Worm (Caenorhabditis elegans) whole organism, midembryonic: ENCODE measurements around the gene R02D5.7.
A peak's percentile ranks its signal among the peaks of the same experiment; 100 is the strongest.

ENCODE experiments used
- T22C8.4 ChIP-seq: fragments of 200-800 bp; sonication (Bioruptor generic); IDR thresholded peaks from 2 replicates; pipeline ENCODE4 v1.3.6; 2022; ENCODE audit warnings: missing genetic modification characterization, missing compliant biosample characterization
- cog-1 ChIP-seq: sonication (generic microtip); optimal IDR thresholded peaks from 2 replicates; lab custom pipeline; 2016; ENCODE audit warnings: missing genetic modification characterization, missing compliant biosample characterization
- flt-1 ChIP-seq: fragments of 200-800 bp; sonication (Bioruptor generic); IDR thresholded peaks from 2 replicates; pipeline ENCODE4 v1.3.6; 2022; ENCODE audit warnings: missing genetic modification characterization, missing compliant biosample characterization
- klf-2 ChIP-seq: fragments of 200-800 bp; sonication (Bioruptor generic); conservative IDR thresholded peaks from 2 replicates; pipeline ENCODE4 v1.3.6; 2022; ENCODE audit warnings: missing genetic modification reagents, missing genetic modification characterization, missing compliant biosample characterization
- med-1 ChIP-seq: sonication (generic microtip); optimal IDR thresholded peaks from 2 replicates; lab custom pipeline; 2017; ENCODE audit warnings: missing genetic modification characterization, mild to moderate bottlenecking, missing compliant biosample characterization, antibody characterized with exemption, missing genetic modification reagents; ENCODE audit not compliant: insufficient read depth
- ref-1 ChIP-seq: fragments of 200-800 bp; sonication (Bioruptor generic); conservative IDR thresholded peaks from 2 replicates; pipeline ENCODE4 v1.3.6; 2022; ENCODE audit warnings: missing genetic modification reagents, missing genetic modification characterization, missing compliant biosample characterization
- tab-1 ChIP-seq: fragments of 200-800 bp; sonication (Bioruptor generic); IDR thresholded peaks from 2 replicates; pipeline ENCODE4 v1.3.6; 2022; ENCODE audit warnings: missing genetic modification characterization, missing compliant biosample characterization
- ztf-23 ChIP-seq: fragments of 200-800 bp; sonication (Bioruptor generic); IDR thresholded peaks from 2 replicates; pipeline ENCODE4 v1.3.6; 2022; ENCODE audit warnings: missing genetic modification reagents, missing genetic modification characterization, missing compliant biosample characterization
- ztf-29 ChIP-seq: fragments of 200-800 bp; sonication (Bioruptor generic); IDR thresholded peaks from 2 replicates; pipeline ENCODE4 v1.3.6; 2022; ENCODE audit warnings: missing genetic modification reagents, missing genetic modification characterization, missing compliant biosample characterization

R02D5.7 gene

DNA sequence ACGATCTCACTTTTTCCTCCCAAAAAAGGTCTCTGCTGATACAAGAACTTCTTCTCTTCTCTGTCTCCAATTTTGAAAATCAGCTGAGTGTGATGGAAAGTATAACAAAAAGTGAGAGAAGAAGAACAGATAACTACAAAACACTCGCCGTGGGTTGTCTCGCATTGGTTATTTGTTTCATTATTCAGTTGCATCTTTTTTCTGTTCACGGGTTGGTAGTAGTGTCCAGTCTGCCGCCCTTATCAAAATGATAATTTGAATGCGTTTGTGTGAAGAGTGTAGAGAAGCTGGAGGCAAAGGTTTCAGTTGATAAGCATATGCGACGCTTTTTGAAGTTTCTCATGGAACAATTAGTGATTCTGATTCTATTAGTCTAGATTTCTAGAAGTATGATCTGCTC is 21.8 kb upstream of the R02D5.7 start:
- TF ChIP-seq tab-1 (GFP tag; lab: Robert Waterston, UW) (no peak), T22C8.4 (no peak), ztf-23 (GFP tag; lab: Robert Waterston, UW) (no peak)

DNA sequence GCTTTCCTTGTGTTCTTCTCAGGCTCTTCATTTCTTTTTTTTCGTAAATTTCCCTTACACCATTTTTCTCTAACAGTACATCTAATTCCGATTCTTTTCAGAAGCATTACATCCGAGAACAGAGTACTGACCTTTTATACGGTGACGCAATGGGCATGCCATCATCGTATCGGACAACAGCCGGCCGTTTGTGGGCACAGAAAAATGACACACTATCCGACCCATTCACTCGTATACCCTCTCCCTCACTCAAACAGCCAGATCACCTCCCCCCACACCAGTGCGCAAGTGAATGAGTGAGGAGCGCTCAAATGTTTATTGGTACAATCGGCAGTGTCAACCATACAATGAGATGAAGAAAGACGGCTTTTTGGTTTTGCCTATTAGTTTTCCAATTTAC is 19.8 kb upstream of the R02D5.7 start, which contains the start of gene R02D5.24:
TSS of gene R02D5.24 (plus strand) at position 205 of the 400 bp plus-strand sequence.
- no peak for TF ChIP-seq ztf-23 (GFP tag; lab: Robert Waterston, UW)
- no peak for TF ChIP-seq tab-1 (GFP tag; lab: Robert Waterston, UW)
- TF ChIP-seq flt-1 (GFP tag; lab: Robert Waterston, UW): 0 out of 2 replicates have a peak, but pooled peaks have one; percentile 15

- no peak for TF ChIP-seq ztf-29 (GFP tag; lab: Robert Waterston, UW)
- no peak for TF ChIP-seq tab-1 (GFP tag; lab: Robert Waterston, UW)
- no peak for TF ChIP-seq med-1 (GFP tag; lab: Kevin White, UChicago)
- no peak for TF ChIP-seq ztf-23 (GFP tag; lab: Robert Waterston, UW)
- TF ChIP-seq klf-2 (GFP tag; lab: Robert Waterston, UW): no peak
- no peak for TF ChIP-seq cog-1 (tag; lab: Kevin White, UChicago)
- TF ChIP-seq T22C8.4: no peak
- TF ChIP-seq ref-1 (GFP tag; lab: Robert Waterston, UW): no peak
- TF ChIP-seq flt-1 (GFP tag; lab: Robert Waterston, UW): no peak
Measured at ce11 chrV:14500554-14500953, 19.3 kb upstream of the R02D5.7 start.

- no peak for TF ChIP-seq ztf-23 (GFP tag; lab: Robert Waterston, UW)
- TF ChIP-seq flt-1 (GFP tag; lab: Robert Waterston, UW): no peak
Measured at ce11 chrV:14499074-14499864, 18.0 kb upstream of the R02D5.7 start.

- TF ChIP-seq med-1 (GFP tag; lab: Kevin White, UChicago) (no peak), flt-1 (GFP tag; lab: Robert Waterston, UW) (peak; percentile 61; the same call in 1 of the 2 replicates), ztf-29 (GFP tag; lab: Robert Waterston, UW) (no peak), tab-1 (GFP tag; lab: Robert Waterston, UW) (no peak), ref-1 (GFP tag; lab: Robert Waterston, UW) (no peak), klf-2 (GFP tag; lab: Robert Waterston, UW) (no peak), ztf-23 (GFP tag; lab: Robert Waterston, UW) (no peak), cog-1 (tag; lab: Kevin White, UChicago) (peak; percentile 34), T22C8.4 (no peak)
Measured at ce11 chrV:14498204-14498603, 16.9 kb upstream of the R02D5.7 start.

ce11 chrV:14496446-14496845 is 15.1 kb upstream of the R02D5.7 start:
- TF ChIP-seq tab-1 (GFP tag; lab: Robert Waterston, UW) (no peak), flt-1 (GFP tag; lab: Robert Waterston, UW) (no peak), med-1 (GFP tag; lab: Kevin White, UChicago) (no peak), ztf-29 (GFP tag; lab: Robert Waterston, UW) (no peak)

DNA sequence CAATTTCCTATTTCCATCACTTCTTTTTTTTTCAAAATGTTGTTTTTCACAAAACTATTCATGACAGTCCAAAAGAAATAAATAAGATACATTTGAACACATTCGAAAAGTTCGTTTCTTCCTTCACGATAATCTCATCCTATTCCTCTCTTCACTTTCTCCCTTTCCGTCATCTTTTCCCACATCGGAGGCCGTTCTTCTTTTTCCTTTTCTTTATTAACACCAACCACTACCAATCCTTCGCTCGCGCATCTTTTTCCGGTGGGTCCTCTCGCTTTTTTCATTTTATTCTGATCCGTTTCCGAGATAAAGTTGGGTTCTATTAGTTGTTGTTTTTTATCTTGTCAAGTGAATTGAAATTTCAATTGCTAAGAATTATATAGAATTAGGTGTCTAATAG is 14.2 kb upstream of the R02D5.7 start:
- no peak for TF ChIP-seq ztf-23 (GFP tag; lab: Robert Waterston, UW)
- TF ChIP-seq cog-1 (tag; lab: Kevin White, UChicago): no peak
- no peak for TF ChIP-seq T22C8.4
- TF ChIP-seq klf-2 (GFP tag; lab: Robert Waterston, UW): no peak
- no peak for TF ChIP-seq ref-1 (GFP tag; lab: Robert Waterston, UW)
- TF ChIP-seq ztf-29 (GFP tag; lab: Robert Waterston, UW): no peak
- TF ChIP-seq med-1 (GFP tag; lab: Kevin White, UChicago): no peak
- no peak for TF ChIP-seq flt-1 (GFP tag; lab: Robert Waterston, UW)
- no peak for TF ChIP-seq tab-1 (GFP tag; lab: Robert Waterston, UW)

DNA sequence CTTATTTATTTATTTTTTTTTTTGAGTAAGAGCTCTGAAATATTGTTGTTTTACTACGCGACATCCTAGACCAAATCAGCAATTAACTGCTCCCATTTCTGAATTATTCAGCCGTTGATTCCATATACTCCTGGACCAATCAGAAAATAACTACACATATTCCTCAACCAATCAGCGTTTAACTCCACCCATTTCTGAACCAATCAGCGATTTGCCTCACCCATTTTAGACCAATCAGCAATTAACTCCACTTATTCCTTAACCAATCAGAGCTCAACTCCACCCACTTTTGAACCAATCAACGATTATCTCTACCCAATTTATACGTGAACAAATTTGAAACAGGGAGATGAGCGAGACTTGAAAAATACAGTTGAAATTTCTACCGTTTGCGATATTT is 12.4 kb upstream of the R02D5.7 start:
- TF ChIP-seq klf-2 (GFP tag; lab: Robert Waterston, UW) (no peak), T22C8.4 (no peak), ztf-29 (GFP tag; lab: Robert Waterston, UW) (no peak), med-1 (GFP tag; lab: Kevin White, UChicago) (no peak), ref-1 (GFP tag; lab: Robert Waterston, UW) (no peak), ztf-23 (GFP tag; lab: Robert Waterston, UW) (no peak), flt-1 (GFP tag; lab: Robert Waterston, UW) (no peak)

DNA sequence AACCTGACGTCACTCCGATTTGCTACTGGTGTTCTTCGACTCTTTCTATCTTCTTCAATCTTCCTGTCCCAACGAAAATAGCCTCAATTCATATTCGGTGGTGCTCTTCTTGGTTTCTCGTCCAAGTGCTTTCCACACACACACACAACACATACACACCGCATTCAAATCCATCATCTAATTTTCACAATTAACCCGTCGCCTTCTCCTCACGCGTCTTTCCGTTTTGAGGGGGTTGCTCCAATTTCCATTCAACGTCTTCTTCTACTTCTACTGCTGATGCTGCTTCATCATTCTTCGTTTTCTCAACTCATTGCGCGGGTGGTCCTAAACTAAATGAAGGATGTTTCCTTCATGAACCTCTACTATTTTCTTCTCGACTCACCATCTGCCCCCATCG is 9.8 kb upstream of the R02D5.7 start:
- TF ChIP-seq cog-1 (tag; lab: Kevin White, UChicago): no peak
- TF ChIP-seq ref-1 (GFP tag; lab: Robert Waterston, UW): no peak
- TF ChIP-seq ztf-29 (GFP tag; lab: Robert Waterston, UW): no peak
- TF ChIP-seq T22C8.4: no peak
- TF ChIP-seq ztf-23 (GFP tag; lab: Robert Waterston, UW): no peak
- no peak for TF ChIP-seq med-1 (GFP tag; lab: Kevin White, UChicago)
- TF ChIP-seq flt-1 (GFP tag; lab: Robert Waterston, UW): no peak
- TF ChIP-seq tab-1 (GFP tag; lab: Robert Waterston, UW): no peak
- TF ChIP-seq klf-2 (GFP tag; lab: Robert Waterston, UW): no peak

DNA sequence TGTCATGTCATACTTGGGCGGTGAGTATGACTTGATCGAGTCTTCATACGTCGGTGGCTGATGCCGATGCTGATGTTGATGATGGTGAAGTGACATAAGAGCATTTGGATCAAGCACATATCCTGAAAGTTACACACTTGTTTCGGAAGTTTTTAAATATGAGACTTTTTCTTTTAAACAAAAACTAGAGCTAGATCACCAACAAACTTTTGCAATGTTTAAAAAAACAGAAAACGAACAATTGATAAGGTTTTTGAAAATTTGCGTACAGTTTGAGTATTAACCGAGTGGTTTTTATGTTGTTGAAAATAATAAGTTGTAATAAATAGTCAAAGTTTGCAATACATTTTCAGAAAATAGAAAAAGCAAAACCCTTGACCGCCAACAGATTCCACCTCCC is 3.3 kb upstream of the R02D5.7 start, which contains the start of gene R02D5.4:
TSS of gene R02D5.4 (minus strand) at position 101 of the 400 bp plus-strand sequence.
- TF ChIP-seq flt-1 (GFP tag; lab: Robert Waterston, UW): no peak
- TF ChIP-seq klf-2 (GFP tag; lab: Robert Waterston, UW): no peak
- TF ChIP-seq T22C8.4: no peak
- no peak for TF ChIP-seq med-1 (GFP tag; lab: Kevin White, UChicago)
- TF ChIP-seq ztf-29 (GFP tag; lab: Robert Waterston, UW): no peak
- no peak for TF ChIP-seq tab-1 (GFP tag; lab: Robert Waterston, UW)
- TF ChIP-seq ztf-23 (GFP tag; lab: Robert Waterston, UW): no peak
- TF ChIP-seq cog-1 (tag; lab: Kevin White, UChicago): no peak
- TF ChIP-seq ref-1 (GFP tag; lab: Robert Waterston, UW): no peak
